Fruit fly (Drosophila melanogaster): Measurements from ENCODE around the gene Cph.

The Cph gene

dm6 chrX:7152851-7153250, 15.3 kb downstream of the Cph start:
- TF ChIP-seq Stat92E (GFP tag; optimal IDR thresholded peaks at IDR 0.05) (no peak), sob (GFP tag; IDR thresholded peaks at IDR 0.05) (no peak), CG5180 (GFP tag; optimal IDR thresholded peaks at IDR 0.05) (peak; percentile 63), CG13287 (GFP tag; IDR thresholded peaks at IDR 0.05; ENCODE audit: partially characterized antibody) (no peak), CG10274 (GFP tag; optimal IDR thresholded peaks at IDR 0.05) (no peak), crol (GFP tag; IDR thresholded peaks at IDR 0.05) (peak; percentile 6; the same call in 1 of the 2 replicates), Adf1 (GFP tag; IDR thresholded peaks at IDR 0.05) (peak; percentile 57), stc (GFP tag; IDR thresholded peaks at IDR 0.05) (no peak), Nf-YC (tag; optimal IDR thresholded peaks at IDR 0.05) (peak; percentile 57), Deaf1 (tag; optimal IDR thresholded peaks at IDR 0.05) (peak; percentile 71), Lim3 (GFP tag; IDR thresholded peaks at IDR 0.05) (no peak)

dm6 chrX:7159236-7159838, 21.8 kb downstream of the Cph start:
- TF ChIP-seq nerfin-1 (tag; optimal IDR thresholded peaks at IDR 0.05) (peak; percentile 57), org-1 (GFP tag; optimal IDR thresholded peaks at IDR 0.05) (no peak), Atf-2 (GFP tag; optimal IDR thresholded peaks at IDR 0.05) (no peak), cg (GFP tag; optimal IDR thresholded peaks at IDR 0.05) (peak; percentile 67), Nf-YC (tag; optimal IDR thresholded peaks at IDR 0.05) (peak; percentile 80), CG12104 (GFP tag; optimal IDR thresholded peaks at IDR 0.05) (no peak), nau (GFP tag; optimal IDR thresholded peaks at IDR 0.05) (no peak), Nf-YB (GFP tag; optimal IDR thresholded peaks at IDR 0.05) (peak; percentile 79), Dll (GFP tag; IDR thresholded peaks at IDR 0.05; ENCODE audit: partially characterized antibody) (no peak)

dm6 chrX:7161745-7162406, 24.4 kb downstream of the Cph start:
- TF ChIP-seq Hr51 (GFP tag; optimal IDR thresholded peaks at IDR 0.05) (no peak), onecut (GFP tag; IDR thresholded peaks at IDR 0.05) (peak; percentile 13), CG6813 (GFP tag; optimal IDR thresholded peaks at IDR 0.05) (no peak), E2f2 (GFP tag; IDR thresholded peaks at IDR 0.05) (no peak), gfzf (GFP tag; optimal IDR thresholded peaks at IDR 0.05) (no peak), CG1602 (GFP tag; optimal IDR thresholded peaks at IDR 0.05) (no peak), Nf-YC (tag; optimal IDR thresholded peaks at IDR 0.05) (peak; percentile 69), Max (GFP tag; optimal IDR thresholded peaks at IDR 0.05) (no peak), sens (GFP tag) (peak; percentile 30), CG30403 (GFP tag; optimal IDR thresholded peaks at IDR 0.05) (no peak), Hsf (GFP tag; optimal IDR thresholded peaks at IDR 0.05) (no peak), Ets97D (GFP tag; optimal IDR thresholded peaks at IDR 0.05) (no peak), pita (GFP tag; optimal IDR thresholded peaks at IDR 0.05) (peak; percentile 52), seq (GFP tag; IDR thresholded peaks at IDR 0.05) (peak; percentile 39; the same call in 1 of the 2 replicates), cg (GFP tag; optimal IDR thresholded peaks at IDR 0.05) (peak; percentile 44), Nf-YB (GFP tag; optimal IDR thresholded peaks at IDR 0.05) (peak; percentile 71), Med (GFP tag) (peak; percentile 56)

- peak; percentile 31 for TF ChIP-seq nerfin-1 (tag; optimal IDR thresholded peaks at IDR 0.05)
- peak; percentile 46 for TF ChIP-seq CG17359 (tag; optimal IDR thresholded peaks at IDR 0.05)
- peak; percentile 53; the same call in 1 of the 2 replicates for TF ChIP-seq seq (GFP tag; IDR thresholded peaks at IDR 0.05)
- TF ChIP-seq ttk (GFP tag; IDR thresholded peaks at IDR 0.05) = 0 out of 2 replicates have a peak, but pooled peaks have one; percentile 14
- peak; percentile 55 for TF ChIP-seq CG8290 (GFP tag; optimal IDR thresholded peaks at IDR 0.05)
- peak; percentile 36 to 49 for TF ChIP-seq CG8290 (tag; optimal IDR thresholded peaks at IDR 0.05)
- no peak for TF ChIP-seq CG12744 (GFP tag; optimal IDR thresholded peaks at IDR 0.05)
- no peak; the same call in 2 of the 3 replicates for TF ChIP-seq ase (GFP tag; IDR thresholded peaks at IDR 0.05)
- peak; percentile 25; the same call in 1 of the 2 replicates for TF ChIP-seq CG10959 (GFP tag; IDR thresholded peaks at IDR 0.05)
- TF ChIP-seq Scr (GFP tag; IDR thresholded peaks at IDR 0.05; ENCODE audit: partially characterized antibody) = no peak
- TF ChIP-seq Elba2 (GFP tag; optimal IDR thresholded peaks at IDR 0.05) = peak; percentile 98
- peak; percentile 21 for TF ChIP-seq D19A (tag; optimal IDR thresholded peaks at IDR 0.05)
- peak; percentile 4 to 54 for TF ChIP-seq dpn (GFP tag; optimal IDR thresholded peaks at IDR 0.05)
- TF ChIP-seq pum (GFP tag; optimal IDR thresholded peaks at IDR 0.05) = peak; percentile 25
Measured at dm6 chrX:7162554-7162953, 25.0 kb downstream of the Cph start.
